Worm (Caenorhabditis elegans) whole organism, L3 larva: ENCODE measurements around the gene srw-120.

Experiments used
- R02D3.7 ChIP-seq: fragments of 150-350 bp; optimal IDR thresholded peaks from 2 replicates; lab custom pipeline; 2014; ENCODE audit warnings: missing biosample characterization, missing genetic modification characterization
- ZK546.5 ChIP-seq: sonication (generic microtip); optimal IDR thresholded peaks from 2 replicates; lab custom pipeline; 2017; ENCODE audit warnings: missing biosample characterization, missing genetic modification characterization
- aly-2 ChIP-seq: fragments of 150-350 bp; optimal IDR thresholded peaks from 2 replicates; lab custom pipeline; 2014; ENCODE audit warnings: missing biosample characterization, missing genetic modification characterization
- ama-1 ChIP-seq: fragments of 150-350 bp; optimal IDR thresholded peaks from 2 replicates; lab custom pipeline; 2018
- ceh-16 ChIP-seq: sonication (generic microtip); optimal IDR thresholded peaks from 2 replicates; lab custom pipeline; 2017; ENCODE audit warnings: missing biosample characterization, missing genetic modification characterization
- ceh-28 ChIP-seq: fragments of 150-350 bp; optimal IDR thresholded peaks from 2 replicates; lab custom pipeline; 2014; ENCODE audit warnings: missing biosample characterization, missing genetic modification reagents, missing genetic modification characterization
- ceh-82 ChIP-seq: fragments of 150-350 bp; optimal IDR thresholded peaks from 2 replicates; lab custom pipeline; 2014; ENCODE audit warnings: missing biosample characterization, missing genetic modification characterization
- egl-27 ChIP-seq: sonication (generic microtip); optimal IDR thresholded peaks from 4 replicates; lab custom pipeline; 2017; ENCODE audit warnings: missing biosample characterization, missing genetic modification reagents, missing genetic modification characterization
- egl-5 ChIP-seq: fragments of 150-350 bp; optimal IDR thresholded peaks from 2 replicates; lab custom pipeline; 2017; ENCODE audit warnings: missing biosample characterization, missing genetic modification reagents, missing genetic modification characterization, inconsistent platforms
- elt-1 ChIP-seq: fragments of 150-350 bp; optimal IDR thresholded peaks from 2 replicates; lab custom pipeline; 2014; ENCODE audit warnings: missing biosample characterization, missing genetic modification characterization
- elt-2 ChIP-seq: sonication (generic microtip); optimal IDR thresholded peaks from 2 replicates; lab custom pipeline; 2016; ENCODE audit warnings: missing genetic modification reagents, mild to moderate bottlenecking, missing genetic modification characterization, missing compliant biosample characterization
- fkh-2 ChIP-seq: fragments of 150-350 bp; optimal IDR thresholded peaks from 2 replicates; lab custom pipeline; 2014; ENCODE audit warnings: missing biosample characterization, missing genetic modification reagents, missing genetic modification characterization
- fos-1 ChIP-seq: fragments of 150-350 bp; optimal IDR thresholded peaks from 2 replicates; lab custom pipeline; 2014; ENCODE audit warnings: missing biosample characterization, missing genetic modification characterization
- hmg-11 ChIP-seq: sonication (generic microtip); optimal IDR thresholded peaks from 2 replicates; lab custom pipeline; 2016; ENCODE audit warnings: missing genetic modification characterization, missing compliant biosample characterization
- jun-1 ChIP-seq: fragments of 150-350 bp; optimal IDR thresholded peaks from 2 replicates; lab custom pipeline; 2014; ENCODE audit warnings: missing biosample characterization, missing genetic modification reagents, missing genetic modification characterization
- lin-15B ChIP-seq: fragments of 150-350 bp; optimal IDR thresholded peaks from 2 replicates; lab custom pipeline; 2014; ENCODE audit warnings: missing biosample characterization, missing genetic modification characterization
- lin-39 ChIP-seq: fragments of 150-350 bp; optimal IDR thresholded peaks from 2 replicates; lab custom pipeline; 2018; ENCODE audit warnings: missing biosample characterization, missing genetic modification reagents, missing genetic modification characterization
- lsy-12 ChIP-seq: sonication (generic microtip); optimal IDR thresholded peaks from 2 replicates; lab custom pipeline; 2016; ENCODE audit warnings: mild to moderate bottlenecking, missing genetic modification characterization, missing compliant biosample characterization
- mml-1 ChIP-seq: fragments of 150-350 bp; sonication (generic microtip); optimal IDR thresholded peaks from 3 replicates; lab custom pipeline; 2014; ENCODE audit warnings: missing biosample characterization, missing genetic modification characterization
- nhr-11 ChIP-seq: fragments of 150-350 bp; optimal IDR thresholded peaks from 2 replicates; lab custom pipeline; 2014; ENCODE audit warnings: missing biosample characterization, missing genetic modification characterization
- nhr-12 ChIP-seq: fragments of 150-350 bp; optimal IDR thresholded peaks from 2 replicates; lab custom pipeline; 2014; ENCODE audit warnings: missing biosample characterization, missing genetic modification characterization
- nhr-237 ChIP-seq: fragments of 150-350 bp; optimal IDR thresholded peaks from 2 replicates; lab custom pipeline; 2014; ENCODE audit warnings: missing biosample characterization, missing genetic modification characterization
- nhr-25 ChIP-seq: sonication (generic microtip); optimal IDR thresholded peaks from 2 replicates; lab custom pipeline; 2017; ENCODE audit warnings: missing biosample characterization, missing genetic modification characterization
- nhr-43 ChIP-seq: sonication (generic microtip); optimal IDR thresholded peaks from 2 replicates; lab custom pipeline; 2016; ENCODE audit warnings: mild to moderate bottlenecking, missing genetic modification characterization, missing compliant biosample characterization; ENCODE audit not compliant: poor library complexity, severe bottlenecking
- nhr-67 ChIP-seq: fragments of 150-350 bp; optimal IDR thresholded peaks from 2 replicates; lab custom pipeline; 2014; ENCODE audit warnings: missing biosample characterization, missing genetic modification characterization
- nhr-77 ChIP-seq: fragments of 150-350 bp; optimal IDR thresholded peaks from 2 replicates; lab custom pipeline; 2014; ENCODE audit warnings: missing biosample characterization, missing genetic modification characterization
- pqm-1 ChIP-seq: fragments of 150-350 bp; optimal IDR thresholded peaks from 2 replicates; lab custom pipeline; 2017; ENCODE audit warnings: missing biosample characterization, missing genetic modification characterization, inconsistent platforms
- sea-2 ChIP-seq: fragments of 150-350 bp; sonication (generic microtip); optimal IDR thresholded peaks from 4 replicates; lab custom pipeline; 2014; ENCODE audit warnings: missing biosample characterization, missing genetic modification reagents, missing genetic modification characterization
- skn-1 ChIP-seq: fragments of 150-350 bp; optimal IDR thresholded peaks from 2 replicates; lab custom pipeline; 2014; ENCODE audit warnings: missing biosample characterization, missing genetic modification characterization
- snpc-4 ChIP-seq: fragments of 150-350 bp; optimal IDR thresholded peaks from 2 replicates; lab custom pipeline; 2014; ENCODE audit warnings: missing biosample characterization, missing genetic modification characterization
- tbx-2 ChIP-seq: sonication (generic microtip); optimal IDR thresholded peaks from 2 replicates; lab custom pipeline; 2016; ENCODE audit warnings: mild to moderate bottlenecking, missing genetic modification characterization, missing compliant biosample characterization
- unc-39 ChIP-seq: sonication (generic microtip); optimal IDR thresholded peaks from 4 replicates; lab custom pipeline; 2017; ENCODE audit warnings: missing biosample characterization, missing genetic modification characterization
- zag-1 ChIP-seq: fragments of 150-350 bp; optimal IDR thresholded peaks from 2 replicates; lab custom pipeline; 2014; ENCODE audit warnings: missing biosample characterization, missing genetic modification characterization
- ztf-4 ChIP-seq: fragments of 150-350 bp; optimal IDR thresholded peaks from 2 replicates; lab custom pipeline; 2014; ENCODE audit warnings: missing biosample characterization, missing genetic modification characterization

The srw-120 gene

ce11 chrV:3032343-3032742 is 36.3 kb upstream of the srw-120 start, which contains the start of gene irld-38:
Gene irld-38, minus strand, starts transcription at chrV:3032443.
- TF ChIP-seq pqm-1 (tag; lab: Kevin White, UChicago) (no peak), tbx-2 (tag; lab: Kevin White, UChicago) (no peak), nhr-77 (tag; lab: Kevin White, UChicago) (no peak), sea-2 (no peak), ztf-4 (tag; lab: Kevin White, UChicago) (no peak), nhr-11 (tag; lab: Kevin White, UChicago) (no peak), nhr-67 (tag; lab: Kevin White, UChicago) (no peak), elt-1 (tag; lab: Kevin White, UChicago) (no peak), jun-1 (tag; lab: Kevin White, UChicago) (no peak)

DNA sequence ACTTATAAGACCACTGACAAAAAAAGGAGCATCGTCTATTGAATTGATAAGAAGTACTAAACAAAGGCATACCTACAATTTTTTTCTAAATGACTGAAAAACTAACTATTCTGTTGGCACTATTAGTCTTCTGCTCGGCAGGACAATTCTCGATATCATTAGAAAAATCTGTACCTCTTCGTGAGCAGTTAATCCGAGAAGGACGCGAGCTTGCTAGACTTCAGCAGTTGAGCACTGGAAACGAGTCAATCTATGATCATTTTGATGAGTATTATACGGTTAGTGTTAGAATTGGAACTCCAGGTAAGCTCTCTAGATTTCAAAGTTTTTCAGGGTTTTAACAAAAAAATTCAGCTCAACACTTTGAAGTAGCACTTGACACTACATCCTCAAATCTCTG is 32.2 kb upstream of the srw-120 start, which contains the start of gene asp-7:
Gene asp-7 (plus strand): TSS at position 81 of the 400 bp plus-strand sequence.
- TF ChIP-seq egl-27 (tag; lab: Kevin White, UChicago) (no peak), lsy-12 (no peak), fkh-2 (tag; lab: Kevin White, UChicago) (no peak), elt-2 (peak; percentile 15), egl-5 (tag; lab: Kevin White, UChicago) (no peak), lin-39 (tag; lab: Kevin White, UChicago) (no peak), tbx-2 (tag; lab: Kevin White, UChicago) (no peak)
- TF ChIP-seq, all 47 proteins: peak for 1

- TF ChIP-seq fkh-2 (tag; lab: Kevin White, UChicago) (no peak), nhr-11 (tag; lab: Kevin White, UChicago) (no peak), elt-2 (peak; percentile 54), R02D3.7 (tag; lab: Kevin White, UChicago) (no peak)
These were observed 28.3 kb upstream of the srw-120 start, which contains the start of gene asp-8 for ce11 chrV:3024274-3024673. Gene asp-8, plus strand, starts transcription at chrV:3024549.

DNA sequence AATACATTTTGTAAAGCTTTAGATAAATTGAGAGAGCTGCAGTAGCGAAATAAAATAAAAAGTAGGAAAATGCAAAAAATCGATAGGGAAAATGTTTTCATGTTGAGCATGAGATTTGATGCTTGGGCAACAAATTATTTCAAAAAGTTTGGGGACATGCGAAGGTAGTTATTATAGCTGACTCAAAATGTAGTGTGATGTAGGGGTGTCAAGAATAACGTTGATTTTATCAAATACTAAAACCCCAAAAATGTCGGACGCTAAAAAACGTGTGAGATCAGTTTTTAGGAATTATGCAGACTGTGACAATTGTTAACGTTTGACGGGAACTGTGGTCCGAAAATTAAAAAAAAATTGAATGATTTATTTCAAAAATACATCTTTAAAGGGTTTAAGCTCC is 25.3 kb upstream of the srw-120 start, which contains the start of gene irld-12:
Gene irld-12 (minus strand): TSS at position 101 of the 400 bp plus-strand sequence.
- TF ChIP-seq aly-2 (tag; lab: Kevin White, UChicago) (no peak), ama-1 (lab: Kevin White, UChicago) (no peak), unc-39 (tag; lab: Kevin White, UChicago) (no peak), skn-1 (tag; lab: Kevin White, UChicago) (no peak), tbx-2 (tag; lab: Kevin White, UChicago) (no peak), R02D3.7 (tag; lab: Kevin White, UChicago) (no peak), hmg-11 (no peak), mml-1 (tag; lab: Kevin White, UChicago) (no peak), nhr-12 (tag; lab: Kevin White, UChicago) (no peak), nhr-77 (tag; lab: Kevin White, UChicago) (no peak), pqm-1 (tag; lab: Kevin White, UChicago) (no peak), nhr-237 (tag; lab: Kevin White, UChicago) (no peak), ZK546.5 (tag; lab: Kevin White, UChicago) (no peak), nhr-43 (no peak), ztf-4 (tag; lab: Kevin White, UChicago) (no peak)

- no peak for TF ChIP-seq lin-15B (tag; lab: Kevin White, UChicago)
- TF ChIP-seq fos-1 (tag; lab: Kevin White, UChicago): no peak
- TF ChIP-seq snpc-4 (tag; lab: Kevin White, UChicago): no peak
- no peak for TF ChIP-seq skn-1 (tag; lab: Kevin White, UChicago)
- no peak for TF ChIP-seq fkh-2 (tag; lab: Kevin White, UChicago)
- TF ChIP-seq ceh-16 (tag; lab: Kevin White, UChicago): no peak
- no peak for TF ChIP-seq zag-1 (tag; lab: Kevin White, UChicago)
- TF ChIP-seq egl-27 (tag; lab: Kevin White, UChicago): no peak
- TF ChIP-seq jun-1 (tag; lab: Kevin White, UChicago): no peak
- TF ChIP-seq nhr-77 (tag; lab: Kevin White, UChicago): no peak
- TF ChIP-seq aly-2 (tag; lab: Kevin White, UChicago): no peak
- TF ChIP-seq ztf-4 (tag; lab: Kevin White, UChicago): no peak
- TF ChIP-seq nhr-25 (tag; lab: Kevin White, UChicago): no peak
- TF ChIP-seq nhr-237 (tag; lab: Kevin White, UChicago): no peak
- no peak for TF ChIP-seq ceh-28 (tag; lab: Kevin White, UChicago)
- no peak for TF ChIP-seq ceh-82 (tag; lab: Kevin White, UChicago)
- TF ChIP-seq, all 47 proteins: peak for 0
These were observed 21.9 kb upstream of the srw-120 start for ce11 chrV:3017930-3018329.
